Worm (Caenorhabditis elegans): ENCODE data around the gene F14D7.2.

- TF ChIP-seq ztf-11 (tag; optimal IDR thresholded peaks at IDR 0.05) (no peak), pag-3 (tag; optimal IDR thresholded peaks at IDR 0.05; ENCODE audit: borderline replicate concordance, insufficient read depth) (no peak), lin-13 (GFP tag; optimal IDR thresholded peaks at IDR 0.05) (no peak), efl-1 (optimal IDR thresholded peaks at IDR 0.05) (no peak), efl-1 (GFP tag; optimal IDR thresholded peaks at IDR 0.05 in 1 of 2) (no peak), lir-3 (tag; optimal IDR thresholded peaks at IDR 0.05; ENCODE audit: poor library complexity) (no peak), nhr-12 (tag; optimal IDR thresholded peaks at IDR 0.05) (no peak), nhr-84 (tag; optimal IDR thresholded peaks at IDR 0.05) (no peak), zag-1 (tag; optimal IDR thresholded peaks at IDR 0.05) (no peak), F16B12.6 (tag; optimal IDR thresholded peaks at IDR 0.05) (no peak), unc-98 (GFP tag; IDR thresholded peaks at IDR 0.05) (no peak), lin-15B (tag; optimal IDR thresholded peaks at IDR 0.05) (no peak), sox-4 (tag; optimal IDR thresholded peaks at IDR 0.05) (no peak)
Measured at ce11 chrV:14290636-14291035, 2.9 kb downstream of the F14D7.2 start, which contains the start of gene F14D7.18.

All from whole organism, L1 larva.